Worm (Caenorhabditis elegans) whole organism, mixed stage, embryonic: Measurements from ENCODE around the gene C30A5.10.

ENCODE experiments used
- M03D4.4 ChIP-seq: sonication (generic microtip); optimal IDR thresholded peaks from 2 replicates; lab custom pipeline; 2017; ENCODE audit warnings: mild to moderate bottlenecking, missing genetic modification characterization, missing compliant biosample characterization
- bed-3 ChIP-seq: fragments of 200-800 bp; sonication (Bioruptor generic); optimal IDR thresholded peaks from 3 replicates; lab custom pipeline; 2018; ENCODE audit warnings: mild to moderate bottlenecking, missing genetic modification characterization, moderate library complexity, missing compliant biosample characterization
- blmp-1 ChIP-seq: fragments of 150-350 bp; optimal IDR thresholded peaks from 2 replicates; lab custom pipeline; 2014; ENCODE audit warnings: missing biosample characterization, missing genetic modification characterization
- ceh-39 ChIP-seq: fragments of 150-350 bp; optimal IDR thresholded peaks from 2 replicates; lab custom pipeline; 2014; ENCODE audit warnings: missing biosample characterization, missing genetic modification characterization
- ceh-83 ChIP-seq: fragments of 200-800 bp; sonication (Bioruptor generic); optimal IDR thresholded peaks from 2 replicates; lab custom pipeline; 2018; ENCODE audit warnings: mild to moderate bottlenecking, missing genetic modification characterization, missing compliant biosample characterization
- ces-1 ChIP-seq: fragments of 150-350 bp; optimal IDR thresholded peaks from 2 replicates; lab custom pipeline; 2014; ENCODE audit warnings: missing biosample characterization, missing genetic modification reagents, missing genetic modification characterization
- cnd-1 ChIP-seq: fragments of 200-800 bp; sonication (Bioruptor generic); optimal IDR thresholded peaks from 2 replicates; lab custom pipeline; 2018; ENCODE audit warnings: mild to moderate bottlenecking, missing genetic modification characterization, missing compliant biosample characterization
- drap-1 ChIP-seq: fragments of 200-800 bp; sonication (Bioruptor generic); optimal IDR thresholded peaks from 3 replicates; lab custom pipeline; 2018; ENCODE audit warnings: mild to moderate bottlenecking, missing genetic modification characterization, missing compliant biosample characterization
- elt-3 ChIP-seq: fragments of 150-350 bp; optimal IDR thresholded peaks from 2 replicates; lab custom pipeline; 2014; ENCODE audit warnings: missing biosample characterization, missing genetic modification characterization
- flh-1 ChIP-seq: fragments of 200-800 bp; sonication (Bioruptor generic); optimal IDR thresholded peaks from 2 replicates; lab custom pipeline; 2018; ENCODE audit warnings: mild to moderate bottlenecking, missing genetic modification characterization, moderate library complexity, missing compliant biosample characterization
- ham-2 ChIP-seq: fragments of 200-800 bp; sonication (Bioruptor generic); optimal IDR thresholded peaks from 2 replicates; lab custom pipeline; 2018; ENCODE audit warnings: mild to moderate bottlenecking, missing genetic modification characterization, missing compliant biosample characterization
- lin-13 ChIP-seq: fragments of 150-350 bp; optimal IDR thresholded peaks from 2 replicates; lab custom pipeline; 2014; ENCODE audit warnings: missing biosample characterization, missing genetic modification characterization
- lin-32 ChIP-seq: fragments of 200-800 bp; sonication (Bioruptor generic); optimal IDR thresholded peaks from 2 replicates; lab custom pipeline; 2018; ENCODE audit warnings: mild to moderate bottlenecking, missing genetic modification characterization, missing compliant biosample characterization
- lsy-2 ChIP-seq: fragments of 150-350 bp; optimal IDR thresholded peaks from 2 replicates; lab custom pipeline; 2014; ENCODE audit warnings: missing biosample characterization, missing genetic modification characterization
- mab-5 ChIP-seq: fragments of 150-350 bp; optimal IDR thresholded peaks from 2 replicates; lab custom pipeline; 2014; ENCODE audit warnings: missing biosample characterization, missing genetic modification characterization
- mep-1 ChIP-seq: fragments of 150-350 bp; optimal IDR thresholded peaks from 2 replicates; lab custom pipeline; 2017; ENCODE audit warnings: missing biosample characterization, missing genetic modification reagents, missing genetic modification characterization, inconsistent platforms
- mls-2 ChIP-seq: sonication (generic microtip); optimal IDR thresholded peaks from 2 replicates; lab custom pipeline; 2016; ENCODE audit warnings: mild to moderate bottlenecking, missing genetic modification characterization, moderate library complexity, missing compliant biosample characterization
- nhr-12 ChIP-seq: fragments of 150-350 bp; optimal IDR thresholded peaks from 2 replicates; lab custom pipeline; 2014; ENCODE audit warnings: missing biosample characterization, missing genetic modification characterization
- nhr-2 ChIP-seq: fragments of 150-350 bp; optimal IDR thresholded peaks from 2 replicates; lab custom pipeline; 2014; ENCODE audit warnings: missing biosample characterization, missing genetic modification characterization
- nhr-237 ChIP-seq: fragments of 150-350 bp; optimal IDR thresholded peaks from 2 replicates; lab custom pipeline; 2014; ENCODE audit warnings: missing biosample characterization, missing genetic modification characterization
- nhr-28 ChIP-seq: fragments of 150-350 bp; optimal IDR thresholded peaks from 2 replicates; lab custom pipeline; 2014; ENCODE audit warnings: missing biosample characterization, missing genetic modification characterization
- pha-4 ChIP-seq: fragments of 150-350 bp; optimal IDR thresholded peaks from 2 replicates; lab custom pipeline; 2018; ENCODE audit warnings: missing biosample characterization, missing genetic modification reagents, missing genetic modification characterization
- sem-2 ChIP-seq: fragments of 200-800 bp; sonication (Bioruptor generic); optimal IDR thresholded peaks from 2 replicates; lab custom pipeline; 2018; ENCODE audit warnings: mild to moderate bottlenecking, missing genetic modification characterization, missing compliant biosample characterization
- snpc-4 ChIP-seq: fragments of 150-350 bp; optimal IDR thresholded peaks from 2 replicates; lab custom pipeline; 2014; ENCODE audit warnings: missing biosample characterization, missing genetic modification characterization
- sptf-1 ChIP-seq: sonication (generic microtip); optimal IDR thresholded peaks from 2 replicates; lab custom pipeline; 2017; ENCODE audit warnings: mild to moderate bottlenecking, missing genetic modification characterization, moderate library complexity, missing compliant biosample characterization
- tbx-8 ChIP-seq: fragments of 200-800 bp; sonication (Bioruptor generic); optimal IDR thresholded peaks from 2 replicates; lab custom pipeline; 2018; ENCODE audit warnings: mild to moderate bottlenecking, missing genetic modification characterization, moderate library complexity, missing compliant biosample characterization
- unc-120 ChIP-seq: sonication (generic microtip); optimal IDR thresholded peaks from 2 replicates; lab custom pipeline; 2017; ENCODE audit warnings: missing genetic modification characterization, missing compliant biosample characterization; ENCODE audit not compliant: poor library complexity, severe bottlenecking
- unc-39 ChIP-seq: fragments of 150-350 bp; optimal IDR thresholded peaks from 2 replicates; lab custom pipeline; 2014; ENCODE audit warnings: missing biosample characterization, missing genetic modification characterization
- zip-8 ChIP-seq: fragments of 150-350 bp; optimal IDR thresholded peaks from 2 replicates; lab custom pipeline; 2014; ENCODE audit warnings: missing biosample characterization, missing genetic modification characterization
- ztf-11 ChIP-seq: fragments of 150-350 bp; optimal IDR thresholded peaks from 2 replicates; lab custom pipeline; 2014; ENCODE audit warnings: missing biosample characterization, missing genetic modification characterization

C30A5.10 gene

ce11 chrIII:8228916-8229315, 19.2 kb upstream of the C30A5.10 start:
- TF ChIP-seq blmp-1 (no peak), mls-2 (no peak), mab-5 (no peak), ztf-11 (tag; lab: Kevin White, UChicago) (no peak), tbx-8 (GFP tag; lab: Kevin White, UChicago) (no peak), zip-8 (tag; lab: Kevin White, UChicago) (no peak), M03D4.4 (tag; lab: Kevin White, UChicago) (no peak), nhr-28 (tag; lab: Kevin White, UChicago) (no peak), ceh-83 (no peak), nhr-2 (tag; lab: Kevin White, UChicago) (no peak), pha-4 (no peak), bed-3 (no peak), ceh-39 (no peak), unc-39 (tag; lab: Kevin White, UChicago) (no peak), sptf-1 (tag; lab: Kevin White, UChicago) (no peak), lin-32 (no peak), ces-1 (GFP tag; lab: Kevin White, UChicago) (no peak), drap-1 (GFP tag; lab: Kevin White, UChicago) (no peak), cnd-1 (tag; lab: Kevin White, UChicago) (no peak)

ce11 chrIII:8227511-8227910, 17.8 kb upstream of the C30A5.10 start, which contains the start of gene fbxl-1:
fbxl-1 (plus strand) TSS chrIII:8227830.
- TF ChIP-seq ham-2 (GFP tag; lab: Kevin White, UChicago) (peak; percentile 33), mls-2 (peak; percentile 35), cnd-1 (tag; lab: Kevin White, UChicago) (no peak), drap-1 (GFP tag; lab: Kevin White, UChicago) (peak; percentile 34), unc-120 (tag; lab: Kevin White, UChicago) (peak; percentile 71)
- TF ChIP-seq, all 35 proteins: peak for 4

- TF ChIP-seq flh-1 (GFP tag; lab: Kevin White, UChicago) (no peak), bed-3 (no peak), pha-4 (no peak), lin-13 (tag; lab: Kevin White, UChicago) (no peak), blmp-1 (no peak), ztf-11 (tag; lab: Kevin White, UChicago) (no peak), zip-8 (tag; lab: Kevin White, UChicago) (no peak), nhr-2 (tag; lab: Kevin White, UChicago) (no peak), mls-2 (no peak)
These were observed 16.5 kb upstream of the C30A5.10 start, which contains the start of gene rfs-1 for ce11 chrIII:8226178-8226577. rfs-1 (plus strand) TSS chrIII:8226478.

- TF ChIP-seq pha-4 = no peak
- TF ChIP-seq ztf-11 (tag; lab: Kevin White, UChicago) = no peak
- no peak for TF ChIP-seq nhr-28 (tag; lab: Kevin White, UChicago)
- no peak for TF ChIP-seq flh-1 (GFP tag; lab: Kevin White, UChicago)
- TF ChIP-seq ceh-83 = no peak
- no peak for TF ChIP-seq snpc-4 (tag; lab: Kevin White, UChicago)
- no peak for TF ChIP-seq lsy-2 (tag; lab: Kevin White, UChicago)
- TF ChIP-seq ces-1 (GFP tag; lab: Kevin White, UChicago) = no peak
- TF ChIP-seq mab-5 = no peak
- TF ChIP-seq sem-2 = no peak
- no peak for TF ChIP-seq elt-3 (tag; lab: Kevin White, UChicago)
These were observed 15.1 kb upstream of the C30A5.10 start, which contains the start of gene mob-4 for ce11 chrIII:8224769-8225168. mob-4 (plus strand) TSS chrIII:8225097.

ce11 chrIII:8220081-8220480, 10.4 kb upstream of the C30A5.10 start:
- TF ChIP-seq bed-3 (no peak), zip-8 (tag; lab: Kevin White, UChicago) (peak; percentile 27), mab-5 (no peak), nhr-12 (tag; lab: Kevin White, UChicago) (no peak), nhr-2 (tag; lab: Kevin White, UChicago) (peak; percentile 31), sem-2 (no peak)

ce11 chrIII:8217919-8218318, 8.2 kb upstream of the C30A5.10 start, which contains the start of gene C30A5.16:
C30A5.16 (plus strand) TSS chrIII:8218219.
- no peak for TF ChIP-seq unc-120 (tag; lab: Kevin White, UChicago)
- no peak for TF ChIP-seq nhr-237
- no peak for TF ChIP-seq pha-4
- TF ChIP-seq nhr-12 (tag; lab: Kevin White, UChicago) = no peak
- TF ChIP-seq flh-1 (GFP tag; lab: Kevin White, UChicago) = no peak
- no peak for TF ChIP-seq ceh-39
- TF ChIP-seq sptf-1 (tag; lab: Kevin White, UChicago) = no peak
- TF ChIP-seq ham-2 (GFP tag; lab: Kevin White, UChicago) = no peak
- TF ChIP-seq nhr-2 (tag; lab: Kevin White, UChicago) = no peak
- no peak for TF ChIP-seq drap-1 (GFP tag; lab: Kevin White, UChicago)
- no peak for TF ChIP-seq blmp-1
- no peak for TF ChIP-seq ceh-83
- no peak for TF ChIP-seq bed-3
- no peak for TF ChIP-seq lin-13 (tag; lab: Kevin White, UChicago)
- TF ChIP-seq zip-8 (tag; lab: Kevin White, UChicago) = no peak
- no peak for TF ChIP-seq mep-1
